Fruit fly (Drosophila melanogaster): ENCODE results near the gene yem.

yem gene

dm6 chr3R:29091609-29092008 lies 31.1 kb downstream of the yem start (continued):
- TF ChIP-seq CG6276 (GFP tag; optimal IDR thresholded peaks at IDR 0.05), result no peak
- peak; percentile 31 for TF ChIP-seq CG1621 (tag; optimal IDR thresholded peaks at IDR 0.05)
- TF ChIP-seq CG10669 (GFP tag; optimal IDR thresholded peaks at IDR 0.05), result peak; percentile 59
- TF ChIP-seq Blimp-1 (GFP tag; optimal IDR thresholded peaks at IDR 0.05), result no peak
- no peak for TF ChIP-seq dac (GFP tag; optimal IDR thresholded peaks at IDR 0.05)
- no peak for TF ChIP-seq CG6854 (GFP tag; optimal IDR thresholded peaks at IDR 0.05)
- TF ChIP-seq fd85E (GFP tag; optimal IDR thresholded peaks at IDR 0.05), result no peak
- TF ChIP-seq Sox102F (GFP tag; optimal IDR thresholded peaks at IDR 0.05), result no peak
- peak; percentile 44 for TF ChIP-seq Eip75B (GFP tag; optimal IDR thresholded peaks at IDR 0.05)
- TF ChIP-seq CG11902 (GFP tag; optimal IDR thresholded peaks at IDR 0.05), result no peak
- TF ChIP-seq spab (GFP tag; optimal IDR thresholded peaks at IDR 0.05), result peak; percentile 56
- TF ChIP-seq achi (GFP tag; optimal IDR thresholded peaks at IDR 0.05), result peak; percentile 59
- TF ChIP-seq CG34406 (GFP tag; optimal IDR thresholded peaks at IDR 0.05), result peak; percentile 27
- TF ChIP-seq CG6808 (GFP tag; optimal IDR thresholded peaks at IDR 0.05), result peak; percentile 60
- no peak for TF ChIP-seq Gug (GFP tag; IDR thresholded peaks at IDR 0.05)
- TF ChIP-seq CG10631 (GFP tag; optimal IDR thresholded peaks at IDR 0.05), result peak; percentile 69

- TF ChIP-seq fkh (GFP tag; optimal IDR thresholded peaks at IDR 0.05), result no peak
- 0 out of 3 replicates have a peak, but pooled peaks have one; percentile 34 for TF ChIP-seq CG6163 (GFP tag; IDR thresholded peaks at IDR 0.05)
- TF ChIP-seq CG34406 (GFP tag; optimal IDR thresholded peaks at IDR 0.05), result no peak
- peak; percentile 12 for TF ChIP-seq CG3919 (GFP tag; optimal IDR thresholded peaks at IDR 0.05)
- TF ChIP-seq pdm3 (GFP tag; optimal IDR thresholded peaks at IDR 0.05), result no peak
- TF ChIP-seq achi (GFP tag; optimal IDR thresholded peaks at IDR 0.05), result peak; percentile 2
- no peak for TF ChIP-seq spab (GFP tag; optimal IDR thresholded peaks at IDR 0.05)
- TF ChIP-seq eg (GFP tag; IDR thresholded peaks at IDR 0.05), result peak; percentile 26; the same call in 1 of the 3 replicates
- 0 out of 2 replicates have a peak, but pooled peaks have one; percentile 12 for TF ChIP-seq Gug (GFP tag; IDR thresholded peaks at IDR 0.05)
- no peak for TF ChIP-seq svp (GFP tag)
- TF ChIP-seq CG10669 (GFP tag; optimal IDR thresholded peaks at IDR 0.05), result no peak
These were observed 33.0 kb downstream of the yem start for dm6 chr3R:29089662-29090007.

DNA sequence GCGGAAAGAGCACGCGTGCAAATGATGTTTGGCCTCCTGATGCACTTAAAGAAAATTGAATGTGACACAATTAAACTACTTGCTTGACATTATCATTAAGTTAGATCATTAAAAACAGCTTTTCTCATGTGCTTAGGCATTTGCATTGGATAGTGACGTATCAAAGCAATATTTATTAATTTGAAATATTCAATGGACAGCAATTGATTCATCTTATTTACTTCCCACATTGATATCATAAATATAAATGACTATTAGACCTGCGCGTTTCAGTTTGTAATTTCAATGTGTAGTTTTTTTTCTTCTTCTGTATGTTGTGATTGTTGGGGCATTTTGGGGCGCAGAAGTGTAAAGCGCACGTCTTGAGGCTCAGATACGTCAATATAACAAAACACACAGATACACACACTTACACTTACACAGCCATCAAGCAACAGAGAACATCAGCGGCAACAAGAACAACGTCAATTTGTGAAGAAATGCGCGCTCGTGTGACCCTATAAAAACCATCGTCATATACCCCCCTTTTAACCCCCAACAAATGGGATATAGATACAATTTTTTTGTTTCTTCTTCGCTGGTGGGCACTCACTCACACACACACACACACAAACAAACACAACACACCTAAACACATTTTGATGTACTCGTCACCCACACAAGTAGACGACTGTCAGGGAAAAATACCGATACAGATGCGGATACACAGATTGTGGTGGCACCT lies 33.6 kb downstream of the yem start:
- TF ChIP-seq Eip75B (GFP tag; optimal IDR thresholded peaks at IDR 0.05), result peak; percentile 52
- no peak for TF ChIP-seq CG16779 (tag; optimal IDR thresholded peaks at IDR 0.05)
- peak; percentile 32 for TF ChIP-seq Ets21C (GFP tag; optimal IDR thresholded peaks at IDR 0.05)
- 0 out of 3 replicates have a peak, but pooled peaks have one; percentile 24 for TF ChIP-seq CG6163 (GFP tag; IDR thresholded peaks at IDR 0.05)
- TF ChIP-seq Sox15 (GFP tag; optimal IDR thresholded peaks at IDR 0.05), result peak; percentile 11
- TF ChIP-seq CG8319 (GFP tag; optimal IDR thresholded peaks at IDR 0.05), result peak; percentile 16
- no peak for TF ChIP-seq CG1621 (tag; optimal IDR thresholded peaks at IDR 0.05)
- TF ChIP-seq CG6276 (GFP tag; optimal IDR thresholded peaks at IDR 0.05), result peak; percentile 31
- TF ChIP-seq net (GFP tag; optimal IDR thresholded peaks at IDR 0.05), result peak; percentile 41
- TF ChIP-seq fd85E (GFP tag; optimal IDR thresholded peaks at IDR 0.05), result no peak
- TF ChIP-seq dsx (GFP tag; optimal IDR thresholded peaks at IDR 0.05; ENCODE audit: poor library complexity, severe bottlenecking), result peak; percentile 12
- TF ChIP-seq CG6854 (GFP tag; optimal IDR thresholded peaks at IDR 0.05), result no peak
- TF ChIP-seq topi (GFP tag; optimal IDR thresholded peaks at IDR 0.05), result peak; percentile 65
- TF ChIP-seq Eip78C (GFP tag), result peak; percentile 89
- no peak; the same call in 1 of the 2 replicates for TF ChIP-seq Gug (GFP tag; IDR thresholded peaks at IDR 0.05)
- peak; percentile 64 for TF ChIP-seq lz (GFP tag; optimal IDR thresholded peaks at IDR 0.05)
- no peak for TF ChIP-seq CG4318 (GFP tag; optimal IDR thresholded peaks at IDR 0.05)
- peak; percentile 29 for TF ChIP-seq vri (GFP tag; optimal IDR thresholded peaks at IDR 0.05)
- TF ChIP-seq CG7368 (GFP tag; optimal IDR thresholded peaks at IDR 0.05), result peak; percentile 45
- TF ChIP-seq Eip93F (GFP tag; optimal IDR thresholded peaks at IDR 0.05), result no peak
- peak; percentile 57; the same call in 2 of the 3 replicates for TF ChIP-seq eg (GFP tag; IDR thresholded peaks at IDR 0.05)
- peak; percentile 29; the same call in 2 of the 3 replicates for TF ChIP-seq CG8119 (GFP tag; IDR thresholded peaks at IDR 0.05)
- peak; percentile 56 for TF ChIP-seq Ets96B (tag; optimal IDR thresholded peaks at IDR 0.05)
- TF ChIP-seq salr (GFP tag; optimal IDR thresholded peaks at IDR 0.05), result peak in 1 of 2 experiments; percentile 46
- TF ChIP-seq Smox (GFP tag; optimal IDR thresholded peaks at IDR 0.05), result peak; percentile 62
- TF ChIP-seq CG6792 (GFP tag; optimal IDR thresholded peaks at IDR 0.05), result peak; percentile 39
- TF ChIP-seq CG15336 (GFP tag; IDR thresholded peaks at IDR 0.05), result peak; percentile 54
- peak; percentile 42 for TF ChIP-seq Lpt (GFP tag; optimal IDR thresholded peaks at IDR 0.05)
- no peak for TF ChIP-seq ss (GFP tag; optimal IDR thresholded peaks at IDR 0.05)
- TF ChIP-seq CG10631 (GFP tag; optimal IDR thresholded peaks at IDR 0.05), result peak; percentile 56
- peak; percentile 51 for TF ChIP-seq OdsH (GFP tag; optimal IDR thresholded peaks at IDR 0.05)
- TF ChIP-seq fkh (GFP tag; optimal IDR thresholded peaks at IDR 0.05), result no peak
- TF ChIP-seq CG31627 (GFP tag; optimal IDR thresholded peaks at IDR 0.05), result peak; percentile 49
